Fruit fly (Drosophila melanogaster) whole organism, pupa: ENCODE results near the gene CG12517.
A peak's percentile ranks its signal among the peaks of the same experiment; 100 is the strongest.

Experiments
- CG14655 ChIP-seq: fragments of 200-800 bp; sonication (Bioruptor generic); optimal IDR thresholded peaks from 3 replicates; lab custom pipeline; 2017; ENCODE audit warnings: mild to moderate bottlenecking, missing biosample characterization, missing genetic modification reagents, missing genetic modification characterization
- CG32121 ChIP-seq: fragments of 200-800 bp; sonication (Bioruptor generic); IDR thresholded peaks from 2 replicates; pipeline ENCODE4 v1.3.6; 2022; ENCODE audit warnings: missing biosample characterization, missing genetic modification characterization
- CG34367 ChIP-seq: fragments of 200-800 bp; sonication (Bioruptor generic); optimal IDR thresholded peaks from 2 replicates; lab custom pipeline; 2018; ENCODE audit warnings: missing biosample characterization, mild to moderate bottlenecking, missing genetic modification characterization
- CG4496 ChIP-seq: fragments of 200-800 bp; sonication (Bioruptor generic); IDR thresholded peaks from 3 replicates; pipeline ENCODE4 v1.3.6; 2022; ENCODE audit warnings: missing biosample characterization, missing genetic modification characterization
- CG8159 ChIP-seq: fragments of 200-800 bp; sonication (Bioruptor generic); optimal IDR thresholded peaks from 3 replicates; lab custom pipeline; 2018; ENCODE audit warnings: missing biosample characterization, mild to moderate bottlenecking, missing genetic modification characterization, moderate library complexity
- D1 ChIP-seq: fragments of 200-800 bp; sonication (Bioruptor generic); optimal IDR thresholded peaks from 2 replicates; lab custom pipeline; 2018; ENCODE audit warnings: missing biosample characterization, mild to moderate bottlenecking, missing genetic modification characterization, moderate library complexity
- EcR ChIP-seq: fragments of 200-800 bp; sonication (Bioruptor generic); optimal IDR thresholded peaks from 3 replicates; lab custom pipeline; 2019; ENCODE audit warnings: missing biosample characterization, missing genetic modification characterization, mild to moderate bottlenecking, moderate library complexity, missing genetic modification reagents
- Ets98B ChIP-seq: fragments of 200-800 bp; sonication (Bioruptor generic); IDR thresholded peaks from 2 replicates; pipeline ENCODE4 v1.3.6; 2022; ENCODE audit warnings: missing biosample characterization, missing genetic modification characterization
- Pif1B ChIP-seq: fragments of 200-800 bp; sonication (Bioruptor generic); optimal IDR thresholded peaks from 3 replicates; lab custom pipeline; 2016; ENCODE audit warnings: missing biosample characterization, missing genetic modification characterization
- fd96Ca ChIP-seq: fragments of 200-800 bp; sonication (Bioruptor generic); IDR thresholded peaks from 3 replicates; pipeline ENCODE4 v1.3.6; 2022; ENCODE audit warnings: missing biosample characterization, missing genetic modification characterization
- gl ChIP-seq: fragments of 200-800 bp; sonication (Bioruptor generic); optimal IDR thresholded peaks from 2 replicates; lab custom pipeline; 2018; ENCODE audit warnings: missing biosample characterization, mild to moderate bottlenecking, missing genetic modification characterization

DNA sequence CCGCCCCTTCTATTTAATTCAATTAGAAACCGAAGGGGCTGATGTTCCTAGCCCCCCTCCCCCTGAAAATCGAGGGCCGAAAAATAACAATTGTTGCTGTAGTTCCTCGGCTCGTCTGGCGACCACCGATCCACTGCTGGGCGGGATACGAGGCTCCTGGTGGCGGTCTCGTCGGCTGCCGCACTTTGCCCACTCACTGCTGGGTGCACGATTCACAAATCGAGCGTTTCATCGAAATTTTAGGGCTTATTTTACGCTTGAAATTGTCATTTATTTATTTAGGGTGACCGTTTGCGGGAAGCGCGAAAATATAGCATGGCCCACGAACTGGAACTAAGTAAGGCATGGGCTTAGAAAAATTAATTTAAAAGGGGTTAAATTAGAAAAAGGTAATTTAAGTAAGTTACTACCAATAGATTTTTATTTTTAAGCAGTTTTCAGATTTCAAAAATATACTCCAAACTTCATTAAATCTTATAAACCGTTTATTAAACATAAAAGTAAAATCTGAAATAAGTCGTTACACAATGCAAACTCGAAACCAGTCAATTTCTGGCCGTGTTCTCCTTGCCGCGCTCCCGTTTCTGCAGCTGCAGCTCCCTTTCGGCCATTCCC, 13.5 kb upstream of the CG12517 start, which contains the start of gene Dnz1:
- TF ChIP-seq CG34367 (tag; lab: Kevin White, UChicago): no peak
- TF ChIP-seq EcR (GFP tag; lab: Kevin White, UChicago): no peak
- no peak for TF ChIP-seq fd96Ca (GFP tag; lab: Robert Waterston, UW)
- no peak for TF ChIP-seq gl
- 0 out of 2 replicates have a peak, but pooled peaks have one; percentile 5 for TF ChIP-seq Ets98B (GFP tag; lab: Robert Waterston, UW)
- TF ChIP-seq Pif1B (GFP tag; lab: Kevin White, UChicago): no peak
- no peak for TF ChIP-seq CG4496 (GFP tag; lab: Robert Waterston, UW)
- peak; percentile 44 for TF ChIP-seq CG32121 (GFP tag; lab: Robert Waterston, UW)
- TF ChIP-seq CG8159: peak; percentile 58
- TF ChIP-seq CG14655 (GFP tag; lab: Kevin White, UChicago): no peak
- no peak for TF ChIP-seq D1 (tag; lab: Kevin White, UChicago)
